Fruit fly (Drosophila melanogaster) whole organism, pupa: Measurements from ENCODE around the gene MED24.
A peak's percentile ranks its signal among the peaks of the same experiment; 100 is the strongest.

Experiments used
- CG12605 ChIP-seq: fragments of 200-800 bp; sonication (Bioruptor generic); IDR thresholded peaks from 2 replicates; pipeline ENCODE4 v1.3.6; 2022; ENCODE audit warnings: missing biosample characterization, missing genetic modification characterization
- CG14655 ChIP-seq: fragments of 200-800 bp; sonication (Bioruptor generic); optimal IDR thresholded peaks from 3 replicates; lab custom pipeline; 2017; ENCODE audit warnings: mild to moderate bottlenecking, missing biosample characterization, missing genetic modification reagents, missing genetic modification characterization
- CG15710 ChIP-seq: fragments of 200-800 bp; sonication (Bioruptor generic); optimal IDR thresholded peaks from 2 replicates; lab custom pipeline; 2018; ENCODE audit warnings: missing biosample characterization, mild to moderate bottlenecking, missing genetic modification characterization, moderate library complexity
- CG17806 ChIP-seq: fragments of 200-800 bp; sonication (Bioruptor generic); optimal IDR thresholded peaks from 2 replicates; lab custom pipeline; 2018; ENCODE audit warnings: missing biosample characterization, mild to moderate bottlenecking, missing genetic modification characterization, moderate library complexity
- CG32121 ChIP-seq: fragments of 200-800 bp; sonication (Bioruptor generic); IDR thresholded peaks from 2 replicates; pipeline ENCODE4 v1.3.6; 2022; ENCODE audit warnings: missing biosample characterization, missing genetic modification characterization
- CG34367 ChIP-seq: fragments of 200-800 bp; sonication (Bioruptor generic); optimal IDR thresholded peaks from 2 replicates; lab custom pipeline; 2018; ENCODE audit warnings: missing biosample characterization, mild to moderate bottlenecking, missing genetic modification characterization
- CG4496 ChIP-seq: fragments of 200-800 bp; sonication (Bioruptor generic); IDR thresholded peaks from 3 replicates; pipeline ENCODE4 v1.3.6; 2022; ENCODE audit warnings: missing biosample characterization, missing genetic modification characterization
- CG8301 ChIP-seq: fragments of 200-800 bp; sonication (Bioruptor generic); optimal IDR thresholded peaks from 2 replicates; lab custom pipeline; 2018; ENCODE audit warnings: missing biosample characterization, mild to moderate bottlenecking, missing genetic modification characterization
- CG9948 ChIP-seq: fragments of 200-800 bp; sonication (Bioruptor generic); optimal IDR thresholded peaks from 2 replicates; lab custom pipeline; 2018; ENCODE audit warnings: missing biosample characterization, mild to moderate bottlenecking, missing genetic modification characterization, moderate library complexity
- EcR ChIP-seq: fragments of 200-800 bp; sonication (Bioruptor generic); optimal IDR thresholded peaks from 3 replicates; lab custom pipeline; 2019; ENCODE audit warnings: missing biosample characterization, missing genetic modification characterization, mild to moderate bottlenecking, moderate library complexity, missing genetic modification reagents
- Pif1B ChIP-seq: fragments of 200-800 bp; sonication (Bioruptor generic); optimal IDR thresholded peaks from 3 replicates; lab custom pipeline; 2016; ENCODE audit warnings: missing biosample characterization, missing genetic modification characterization
- rn ChIP-seq: fragments of 200-800 bp; sonication (Bioruptor generic); IDR thresholded peaks from 2 replicates; pipeline ENCODE4 v1.3.6; 2022; ENCODE audit warnings: missing biosample characterization, missing genetic modification characterization

DNA sequence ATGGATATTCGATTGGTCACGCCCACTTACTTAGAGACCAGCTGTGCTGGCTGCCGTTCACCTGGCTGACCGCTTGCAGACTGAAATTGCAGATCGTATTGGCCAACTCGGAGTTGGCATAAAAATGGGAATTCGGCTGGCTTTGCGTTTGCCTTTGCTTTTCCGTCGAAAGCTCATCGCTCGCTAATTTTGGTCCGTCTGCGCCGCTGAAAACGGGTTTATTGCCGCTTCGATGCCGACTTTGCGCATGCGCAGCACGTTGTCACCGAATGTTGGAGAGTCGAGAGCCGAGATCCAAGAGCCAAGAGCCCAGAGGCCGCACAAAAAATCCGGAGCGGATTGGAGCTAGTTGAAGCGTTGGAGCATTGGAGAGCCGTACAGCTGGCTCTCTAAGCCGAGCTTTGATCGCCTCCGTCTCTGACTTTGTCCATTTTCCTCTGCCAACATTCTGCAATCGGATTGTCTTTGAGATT lies 39.3 kb upstream of the MED24 start, which contains the start of gene CG13676:
- TF ChIP-seq CG15710 (tag; lab: Kevin White, UChicago) = no peak
- TF ChIP-seq CG17806 (tag; lab: Kevin White, UChicago) = no peak
- TF ChIP-seq rn (GFP tag; lab: Robert Waterston, UW) = no peak
- no peak for TF ChIP-seq CG12605 (GFP tag; lab: Robert Waterston, UW)
- TF ChIP-seq CG8301 = no peak
- TF ChIP-seq Pif1B (GFP tag; lab: Kevin White, UChicago) = no peak
- TF ChIP-seq CG32121 (GFP tag; lab: Robert Waterston, UW) = no peak
- no peak for TF ChIP-seq CG4496 (GFP tag; lab: Robert Waterston, UW)
- no peak for TF ChIP-seq CG14655 (GFP tag; lab: Kevin White, UChicago)
- TF ChIP-seq EcR = peak; percentile 64
- TF ChIP-seq CG34367 (tag; lab: Kevin White, UChicago) = no peak
- TF ChIP-seq CG9948 (tag; lab: Kevin White, UChicago) = no peak
